Worm (Caenorhabditis elegans) whole organism, L4/young adult: ENCODE results near the gene tag-180.

Experiments used
- W03F9.2 ChIP-seq: fragments of 150-350 bp; optimal IDR thresholded peaks from 2 replicates; lab custom pipeline; 2014; ENCODE audit warnings: missing biosample characterization, missing genetic modification characterization
- dao-5 ChIP-seq: sonication (generic microtip); optimal IDR thresholded peaks from 2 replicates; lab custom pipeline; 2016; ENCODE audit warnings: missing genotype, missing genetic modification characterization, moderate library complexity, missing compliant biosample characterization
- him-1 ChIP-seq: sonication (generic microtip); optimal IDR thresholded peaks from 2 replicates; lab custom pipeline; 2016; ENCODE audit warnings: missing genotype, missing genetic modification reagents, missing genetic modification characterization, missing compliant biosample characterization

DNA sequence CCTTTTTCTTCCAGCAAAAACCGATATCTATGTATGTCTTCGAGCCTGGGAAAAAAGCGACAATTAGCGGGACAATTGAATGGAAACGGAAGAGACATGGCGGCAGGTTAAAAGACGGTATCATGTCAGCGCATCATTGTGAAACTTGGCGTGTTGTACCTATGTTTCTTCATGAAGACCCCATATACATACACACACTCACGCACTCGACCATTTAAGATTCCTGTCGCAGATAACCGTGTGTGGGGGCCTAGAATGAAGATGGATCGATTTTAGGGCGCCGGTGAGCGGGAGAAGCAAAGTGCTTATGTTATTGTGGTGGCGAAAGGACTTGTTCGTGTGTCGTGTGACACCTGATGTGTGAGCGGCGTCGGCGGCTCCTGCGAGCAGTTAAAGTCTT lies 52.4 kb downstream of the tag-180 start:
- TF ChIP-seq him-1 (tag; lab: Kevin White, UChicago) (no peak), W03F9.2 (tag; lab: Kevin White, UChicago) (no peak), dao-5 (tag; lab: Kevin White, UChicago) (no peak)
